Worm (Caenorhabditis elegans) whole organism, L2 larva: ENCODE data around the gene Y55H10A.2.

Experiments used
- ZK546.5 ChIP-seq: sonication (generic microtip); optimal IDR thresholded peaks from 2 replicates; lab custom pipeline; 2017; ENCODE audit warnings: missing biosample characterization, missing genetic modification characterization
- ceh-82 ChIP-seq: fragments of 150-350 bp; optimal IDR thresholded peaks from 2 replicates; lab custom pipeline; 2014; ENCODE audit warnings: missing biosample characterization, missing genetic modification characterization
- fos-1 ChIP-seq: fragments of 150-350 bp; optimal IDR thresholded peaks from 2 replicates; lab custom pipeline; 2014; ENCODE audit warnings: missing biosample characterization, missing genetic modification characterization
- mab-5 ChIP-seq: fragments of 150-350 bp; optimal IDR thresholded peaks from 2 replicates; lab custom pipeline; 2014; ENCODE audit warnings: missing biosample characterization, missing genetic modification characterization
- mdl-1 ChIP-seq, 2 experiments: fragments of 150-350 bp in 1 of 2; sonication (generic microtip) in 1 of 2; optimal IDR thresholded peaks; 2 replicates each; lab custom pipeline; 2017; ENCODE audit warnings: missing biosample characterization in 2 of 2, missing genetic modification characterization in 2 of 2
- sma-3 ChIP-seq: sonication (generic microtip); optimal IDR thresholded peaks from 2 replicates; lab custom pipeline; 2016; ENCODE audit warnings: missing genetic modification reagents, missing genetic modification characterization, missing compliant biosample characterization
- snpc-4 ChIP-seq: fragments of 150-350 bp; optimal IDR thresholded peaks from 2 replicates; lab custom pipeline; 2014; ENCODE audit warnings: missing biosample characterization, missing genetic modification characterization
- zag-1 ChIP-seq: fragments of 150-350 bp; optimal IDR thresholded peaks from 2 replicates; lab custom pipeline; 2014; ENCODE audit warnings: missing biosample characterization, missing genetic modification characterization

DNA sequence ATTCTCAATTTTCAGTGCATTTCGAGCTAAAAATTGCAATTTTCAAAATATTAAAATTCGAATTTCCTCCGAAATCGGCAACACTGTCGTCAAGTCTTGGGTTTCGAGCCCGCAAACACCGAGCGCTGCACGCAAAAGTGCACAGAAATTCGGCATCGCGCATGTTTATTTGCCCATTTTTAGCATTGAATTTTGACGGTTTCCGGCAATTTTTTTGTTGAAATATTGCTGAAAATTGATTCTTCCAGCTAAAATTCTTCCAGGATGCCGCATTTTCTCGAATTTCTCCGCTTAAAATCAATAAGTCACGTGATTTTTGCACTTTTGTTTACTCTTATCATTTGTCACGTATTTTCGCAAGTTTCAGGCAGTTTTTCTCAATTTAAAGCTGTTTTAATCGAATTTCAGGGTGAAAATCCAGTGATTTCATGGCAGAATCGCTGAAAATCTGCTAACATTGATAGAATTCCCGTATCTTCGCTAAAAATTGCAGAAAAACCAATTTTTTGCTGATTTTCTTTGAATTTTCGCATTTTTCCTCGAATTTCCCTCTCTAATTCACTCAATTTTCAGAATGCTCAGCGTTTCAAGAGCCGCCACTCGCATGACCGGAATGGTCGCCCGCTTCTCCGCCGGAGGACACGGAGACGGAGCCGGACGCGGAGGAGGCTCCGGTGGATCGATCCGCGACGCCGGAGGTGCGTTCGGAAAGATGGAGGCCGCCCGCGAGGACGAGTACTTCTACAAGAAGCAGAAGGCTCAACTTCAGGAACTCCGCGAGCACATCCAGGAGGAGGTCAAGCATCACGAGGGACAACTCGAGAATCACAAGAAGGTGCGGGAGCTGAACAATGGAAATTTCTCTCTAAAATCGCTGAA is 22.3 kb downstream of the Y55H10A.2 start, which contains the start of gene mai-2:
- no peak for TF ChIP-seq zag-1
- TF ChIP-seq sma-3 (GFP tag; lab: Kevin White, UChicago), result peak; percentile 63
- TF ChIP-seq mdl-1 (tag; optimal IDR thresholded peaks at IDR 0.05; lab: Kevin White, UChicago), result peak in 1 of 2 experiments; percentile 16
- no peak for TF ChIP-seq ceh-82 (tag; lab: Kevin White, UChicago)
- no peak for TF ChIP-seq snpc-4
- no peak for TF ChIP-seq mab-5
- no peak for TF ChIP-seq ZK546.5 (tag; lab: Kevin White, UChicago)
- TF ChIP-seq fos-1, result no peak
